Worm (Caenorhabditis elegans) whole organism, L3 larva: ENCODE data around the gene srd-50.

Source experiments
- ama-1 ChIP-seq: fragments of 150-350 bp; optimal IDR thresholded peaks from 2 replicates; lab custom pipeline; 2018
- jun-1 ChIP-seq: fragments of 150-350 bp; optimal IDR thresholded peaks from 2 replicates; lab custom pipeline; 2014; ENCODE audit warnings: missing biosample characterization, missing genetic modification reagents, missing genetic modification characterization
- lin-15B ChIP-seq: fragments of 150-350 bp; optimal IDR thresholded peaks from 2 replicates; lab custom pipeline; 2014; ENCODE audit warnings: missing biosample characterization, missing genetic modification characterization
- nhr-12 ChIP-seq: fragments of 150-350 bp; optimal IDR thresholded peaks from 2 replicates; lab custom pipeline; 2014; ENCODE audit warnings: missing biosample characterization, missing genetic modification characterization
- nhr-28 ChIP-seq: fragments of 150-350 bp; optimal IDR thresholded peaks from 2 replicates; lab custom pipeline; 2014; ENCODE audit warnings: missing biosample characterization, missing genetic modification characterization
- unc-62 ChIP-seq: fragments of 150-350 bp; sonication (generic microtip); optimal IDR thresholded peaks from 4 replicates; lab custom pipeline; 2014; ENCODE audit warnings: missing biosample characterization, missing genetic modification reagents, missing genetic modification characterization

DNA sequence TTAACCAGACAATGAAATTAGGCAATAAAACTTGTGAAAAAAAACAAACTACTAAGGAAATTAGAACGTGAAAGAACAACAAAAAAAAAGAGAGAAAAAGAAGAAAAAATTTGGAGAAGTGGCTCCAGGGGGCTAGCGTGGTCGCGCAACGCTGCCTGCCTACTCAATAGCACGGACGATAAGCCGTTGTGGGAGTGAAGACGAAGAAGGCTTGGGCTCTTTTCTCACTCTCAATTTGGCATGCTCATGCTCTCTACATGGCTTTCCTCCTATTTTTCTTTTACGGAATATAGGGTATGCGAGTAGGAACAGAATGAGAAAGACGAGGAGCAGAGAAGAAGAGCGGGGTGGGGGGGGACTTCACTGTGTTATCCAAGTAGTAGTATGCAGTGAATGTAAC lies 20.7 kb upstream of the srd-50 start:
- no peak for TF ChIP-seq unc-62 (GFP tag; lab: Kevin White, UChicago)
- TF ChIP-seq jun-1: no peak
- no peak for TF ChIP-seq lin-15B (tag; lab: Kevin White, UChicago)
- no peak for TF ChIP-seq nhr-12 (tag; lab: Kevin White, UChicago)
- TF ChIP-seq nhr-28 (tag; lab: Kevin White, UChicago): no peak
- TF ChIP-seq ama-1 (lab: Kevin White, UChicago): no peak
